Worm (Caenorhabditis elegans) whole organism, young adult: Measurements from ENCODE around the gene exl-1.

Experiments used
- B0261.1 ChIP-seq: sonication (generic microtip); optimal IDR thresholded peaks from 2 replicates; lab custom pipeline; 2016; ENCODE audit warnings: mild to moderate bottlenecking, missing genetic modification characterization, moderate library complexity, missing compliant biosample characterization
- C06A6.2 ChIP-seq: fragments of 200-800 bp; sonication (Bioruptor generic); conservative IDR thresholded peaks from 2 replicates; pipeline ENCODE4 v1.3.6; 2022; ENCODE audit warnings: missing genetic modification characterization, missing compliant biosample characterization
- F33H1.4 ChIP-seq: fragments of 200-800 bp; sonication (Bioruptor generic); IDR thresholded peaks from 2 replicates; pipeline ENCODE4 v1.3.6; 2022; ENCODE audit warnings: missing genetic modification reagents, missing genetic modification characterization, missing compliant biosample characterization
- F55B11.4 ChIP-seq: sonication (generic microtip); optimal IDR thresholded peaks from 2 replicates; lab custom pipeline; 2016; ENCODE audit warnings: missing compliant biosample characterization, missing genetic modification characterization, borderline replicate concordance; ENCODE audit not compliant: insufficient read depth
- F57A8.1 ChIP-seq: fragments of 200-800 bp; sonication (Bioruptor generic); optimal IDR thresholded peaks from 2 replicates; lab custom pipeline; 2018; ENCODE audit warnings: mild to moderate bottlenecking, missing genetic modification characterization, moderate library complexity, missing compliant biosample characterization
- F57C9.4 ChIP-seq: sonication (generic microtip); optimal IDR thresholded peaks from 2 replicates; lab custom pipeline; 2017; ENCODE audit warnings: mild to moderate bottlenecking, missing genetic modification characterization, missing compliant biosample characterization
- T26A5.8 ChIP-seq: sonication (generic microtip); optimal IDR thresholded peaks from 2 replicates; lab custom pipeline; 2016; ENCODE audit warnings: missing genetic modification characterization, missing compliant biosample characterization
- Y53F4B.3 ChIP-seq: fragments of 200-800 bp; sonication (Bioruptor generic); IDR thresholded peaks from 2 replicates; pipeline ENCODE4 v1.3.6; 2022; ENCODE audit warnings: missing genetic modification reagents, missing genetic modification characterization, missing compliant biosample characterization
- Y95B8A.8 ChIP-seq: fragments of 200-800 bp; sonication (Bioruptor generic); IDR thresholded peaks from 2 replicates; pipeline ENCODE4 v1.3.6; 2022; ENCODE audit warnings: missing genetic modification reagents, missing genetic modification characterization, missing compliant biosample characterization
- atf-7 ChIP-seq: sonication (generic microtip); optimal IDR thresholded peaks from 2 replicates; lab custom pipeline; 2017; ENCODE audit warnings: mild to moderate bottlenecking, missing genetic modification characterization, missing compliant biosample characterization
- athp-1 ChIP-seq: sonication (generic microtip); optimal IDR thresholded peaks from 2 replicates; lab custom pipeline; 2017; ENCODE audit warnings: mild to moderate bottlenecking, missing genetic modification characterization, missing compliant biosample characterization
- bed-1 ChIP-seq: fragments of 200-800 bp; sonication (Bioruptor generic); IDR thresholded peaks from 2 replicates; pipeline ENCODE4 v1.3.6; 2022; ENCODE audit warnings: missing genetic modification reagents, missing genetic modification characterization, missing compliant biosample characterization
- cebp-1 ChIP-seq, 2 experiments: fragments of 200-800 bp in 1 of 2; sonication (Bioruptor generic) in 1 of 2; sonication (generic microtip) in 1 of 2; IDR thresholded peaks in 1 of 2; optimal IDR thresholded peaks in 1 of 2; 2 replicates each; pipeline versions ENCODE4 v1.3.6 to Lab custom; 2017 to 2022; ENCODE audit warnings: missing compliant biosample characterization in 2 of 2, missing genetic modification characterization in 2 of 2, mild to moderate bottlenecking in 1 of 2, missing genetic modification reagents in 1 of 2, moderate library complexity in 1 of 2
- cebp-2 ChIP-seq: fragments of 200-800 bp; sonication (Bioruptor generic); IDR thresholded peaks from 2 replicates; pipeline ENCODE4 v1.3.6; 2022; ENCODE audit warnings: missing genetic modification characterization, missing compliant biosample characterization
- ceh-100 ChIP-seq: fragments of 200-800 bp; sonication (Bioruptor generic); IDR thresholded peaks from 2 replicates; pipeline ENCODE4 v1.3.6; 2022; ENCODE audit warnings: missing genetic modification reagents, missing genetic modification characterization, missing compliant biosample characterization
- ceh-91 ChIP-seq: fragments of 200-800 bp; sonication (Bioruptor generic); IDR thresholded peaks from 2 replicates; pipeline ENCODE4 v1.3.6; 2022; ENCODE audit warnings: missing genetic modification reagents, missing genetic modification characterization, missing compliant biosample characterization
- dpff-1 ChIP-seq: sonication (generic microtip); optimal IDR thresholded peaks from 2 replicates; lab custom pipeline; 2017; ENCODE audit warnings: mild to moderate bottlenecking, missing genetic modification characterization, missing compliant biosample characterization
- efl-1 ChIP-seq: fragments of 150-350 bp; optimal IDR thresholded peaks from 2 replicates; lab custom pipeline; 2014; ENCODE audit warnings: missing biosample characterization, missing genetic modification reagents, missing genetic modification characterization
- egl-44 ChIP-seq: fragments of 200-800 bp; sonication (Bioruptor generic); IDR thresholded peaks from 2 replicates; pipeline ENCODE4 v1.3.6; 2022; ENCODE audit warnings: missing genetic modification reagents, missing genetic modification characterization, missing compliant biosample characterization
- egrh-3 ChIP-seq: fragments of 200-800 bp; sonication (Bioruptor generic); IDR thresholded peaks from 2 replicates; pipeline ENCODE4 v1.3.6; 2022; ENCODE audit warnings: missing genetic modification reagents, missing genetic modification characterization, missing compliant biosample characterization
- ets-4 ChIP-seq: fragments of 200-800 bp; sonication (Bioruptor generic); optimal IDR thresholded peaks from 2 replicates; lab custom pipeline; 2018; ENCODE audit warnings: mild to moderate bottlenecking, missing genetic modification characterization, missing compliant biosample characterization
- hrde-1 ChIP-seq: sonication (generic microtip); optimal IDR thresholded peaks from 2 replicates; lab custom pipeline; 2016; ENCODE audit warnings: missing genetic modification characterization, mild to moderate bottlenecking, missing compliant biosample characterization, moderate library complexity, missing genotype, missing genetic modification reagents, borderline replicate concordance
- lag-1 ChIP-seq: fragments of 200-800 bp; sonication (Bioruptor generic); IDR thresholded peaks from 2 replicates; pipeline ENCODE4 v1.3.6; 2022; ENCODE audit warnings: missing genetic modification reagents, missing genetic modification characterization, missing compliant biosample characterization
- let-607 ChIP-seq, 2 experiments: fragments of 200-800 bp in 1 of 2; sonication (Bioruptor generic) in 1 of 2; sonication (generic microtip) in 1 of 2; optimal IDR thresholded peaks; 2 replicates each; lab custom pipeline; 2016 to 2018; ENCODE audit warnings: mild to moderate bottlenecking in 2 of 2, missing compliant biosample characterization in 2 of 2, missing genetic modification characterization in 2 of 2, moderate library complexity in 2 of 2, missing genotype in 1 of 2
- lin-26 ChIP-seq: fragments of 200-800 bp; sonication (Bioruptor generic); IDR thresholded peaks from 2 replicates; pipeline ENCODE4 v1.3.6; 2022; ENCODE audit warnings: missing genetic modification reagents, missing genetic modification characterization, missing compliant biosample characterization
- lin-35 ChIP-seq, 3 experiments: fragments of 150-350 bp in 2 of 3; sonication (generic microtip) in 1 of 3; optimal IDR thresholded peaks; 2 replicates each; lab custom pipeline; 2014 to 2018; ENCODE audit warnings: missing biosample characterization in 3 of 3, missing genetic modification characterization in 3 of 3, missing genetic modification reagents in 3 of 3
- lir-1 ChIP-seq: fragments of 200-800 bp; sonication (Bioruptor generic); conservative IDR thresholded peaks from 2 replicates; pipeline ENCODE4 v1.3.6; 2022; ENCODE audit warnings: missing genetic modification reagents, missing genetic modification characterization, missing compliant biosample characterization
- madf-10 ChIP-seq: sonication (generic microtip); optimal IDR thresholded peaks from 2 replicates; lab custom pipeline; 2016; ENCODE audit warnings: mild to moderate bottlenecking, missing genetic modification characterization, missing compliant biosample characterization
- madf-8 ChIP-seq: fragments of 200-800 bp; sonication (Bioruptor generic); conservative IDR thresholded peaks from 2 replicates; pipeline ENCODE4 v1.3.6; 2022; ENCODE audit warnings: missing genetic modification reagents, missing genetic modification characterization, missing compliant biosample characterization
- mel-28 ChIP-seq: sonication (generic microtip); optimal IDR thresholded peaks from 2 replicates; lab custom pipeline; 2016; ENCODE audit warnings: borderline replicate concordance, mild to moderate bottlenecking, missing genetic modification characterization, missing compliant biosample characterization
- mxl-1 ChIP-seq: sonication (generic microtip); optimal IDR thresholded peaks from 2 replicates; lab custom pipeline; 2016; ENCODE audit warnings: missing genetic modification characterization, missing compliant biosample characterization
- nhr-90 ChIP-seq: sonication (generic microtip); optimal IDR thresholded peaks from 2 replicates; lab custom pipeline; 2016; ENCODE audit warnings: missing genotype, mild to moderate bottlenecking, missing genetic modification characterization, missing compliant biosample characterization
- pha-4 ChIP-seq: fragments of 150-350 bp; sonication (generic microtip); optimal IDR thresholded peaks from 2 replicates; lab custom pipeline; 2014; ENCODE audit warnings: missing biosample characterization, missing genetic modification reagents, missing genetic modification characterization
- sdz-38 ChIP-seq: sonication (generic microtip); optimal IDR thresholded peaks from 2 replicates; lab custom pipeline; 2016; ENCODE audit warnings: missing genotype, missing genetic modification characterization, missing compliant biosample characterization
- sea-2 ChIP-seq: fragments of 200-800 bp; sonication (Bioruptor generic); IDR thresholded peaks from 2 replicates; pipeline ENCODE4 v1.3.6; 2022; ENCODE audit warnings: missing genetic modification characterization, missing compliant biosample characterization
- snpc-1.1 ChIP-seq: sonication (generic microtip); optimal IDR thresholded peaks from 2 replicates; lab custom pipeline; 2017; ENCODE audit warnings: missing genetic modification characterization, mild to moderate bottlenecking, missing compliant biosample characterization, antibody characterized with exemption, moderate library complexity, missing genotype, missing genetic modification reagents; ENCODE audit not compliant: insufficient read depth
- snpc-1.3 ChIP-seq: sonication (generic microtip); optimal IDR thresholded peaks from 2 replicates; lab custom pipeline; 2017; ENCODE audit warnings: missing genetic modification characterization, mild to moderate bottlenecking, missing compliant biosample characterization, antibody characterized with exemption, moderate library complexity, missing genotype, missing genetic modification reagents; ENCODE audit not compliant: insufficient read depth
- snpc-4 ChIP-seq, 5 experiments: fragments of 150-350 bp in 1 of 5; sonication (generic microtip) in 4 of 5; optimal IDR thresholded peaks; 2 replicates each; lab custom pipeline; 2014 to 2018; ENCODE audit warnings: missing genetic modification characterization in 5 of 5, missing biosample characterization in 3 of 5, antibody characterized with exemption in 2 of 5, mild to moderate bottlenecking in 2 of 5, missing compliant biosample characterization in 2 of 5, missing genotype in 2 of 5, moderate library complexity in 2 of 5, missing genetic modification reagents in 1 of 5
- tbp1 ChIP-seq: fragments of 200-800 bp; sonication (Bioruptor generic); optimal IDR thresholded peaks from 2 replicates; lab custom pipeline; 2018; ENCODE audit warnings: mild to moderate bottlenecking, missing genetic modification characterization, missing compliant biosample characterization
- tbx-9 ChIP-seq: sonication (generic microtip); optimal IDR thresholded peaks from 2 replicates; lab custom pipeline; 2016; ENCODE audit warnings: borderline replicate concordance, missing genetic modification characterization, inconsistent platforms, missing compliant biosample characterization
- xnd-1 ChIP-seq: sonication (generic microtip); optimal IDR thresholded peaks from 2 replicates; lab custom pipeline; 2016; ENCODE audit warnings: missing genotype, missing genetic modification reagents, missing genetic modification characterization, missing compliant biosample characterization
- ztf-26 ChIP-seq: sonication (generic microtip); optimal IDR thresholded peaks from 2 replicates; lab custom pipeline; 2017; ENCODE audit warnings: missing genetic modification characterization, missing compliant biosample characterization

exl-1 gene

DNA sequence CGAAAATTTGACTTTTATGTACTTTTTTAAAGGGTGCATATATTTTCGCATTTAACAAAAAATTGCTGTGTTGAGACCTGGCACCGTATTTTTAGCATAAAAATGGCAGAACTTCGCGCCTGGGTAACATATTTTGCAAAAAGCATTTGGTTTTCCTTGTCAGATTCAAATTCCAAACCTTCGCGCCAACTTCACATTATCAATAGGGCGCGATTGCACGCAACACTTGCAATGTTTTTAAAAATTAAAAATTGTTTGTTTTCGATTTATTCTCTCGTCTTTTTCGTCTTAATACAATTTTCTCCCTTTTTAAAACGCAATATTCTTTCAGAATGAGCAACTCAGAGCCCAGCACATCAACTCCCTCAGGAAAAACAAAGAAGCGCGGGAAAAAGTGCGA is 29.6 kb downstream of the exl-1 start, which contains the start of gene mes-2 (continued):
- TF ChIP-seq mxl-1 = no peak
- no peak for TF ChIP-seq snpc-1.1 (tag; lab: Kevin White, UChicago)
- peak; percentile 31 for TF ChIP-seq xnd-1 (tag; lab: Kevin White, UChicago)
- no peak for TF ChIP-seq atf-7
- no peak for TF ChIP-seq egrh-3
- no peak for TF ChIP-seq cebp-1 (GFP tag; IDR thresholded peaks at IDR 0.05; lab: Robert Waterston, UW)
- no peak for TF ChIP-seq cebp-1 (tag; optimal IDR thresholded peaks at IDR 0.05; lab: Kevin White, UChicago)
- no peak for TF ChIP-seq ztf-26 (tag; lab: Kevin White, UChicago)
- no peak for TF ChIP-seq F55B11.4 (tag; lab: Kevin White, UChicago)
- TF ChIP-seq C06A6.2 (GFP tag; lab: Robert Waterston, UW) = no peak
- TF ChIP-seq Y53F4B.3 = no peak
- no peak for TF ChIP-seq mel-28 (tag; lab: Kevin White, UChicago)
- 0 out of 2 replicates have a peak, but pooled peaks have one; percentile 29 for TF ChIP-seq lir-1 (GFP tag; lab: Robert Waterston, UW)
- TF ChIP-seq snpc-1.3 (tag; lab: Kevin White, UChicago) = no peak
- TF ChIP-seq hrde-1 = no peak
- TF ChIP-seq nhr-90 (tag; lab: Kevin White, UChicago) = no peak
- TF ChIP-seq lin-26 (GFP tag; lab: Robert Waterston, UW) = no peak
- TF ChIP-seq athp-1 (tag; lab: Kevin White, UChicago) = no peak
- TF ChIP-seq sdz-38 (tag; lab: Kevin White, UChicago) = no peak
- no peak for TF ChIP-seq egl-44 (GFP tag; lab: Robert Waterston, UW)
- no peak for TF ChIP-seq pha-4
- peak; percentile 71 to 94 (median 75) for TF ChIP-seq lin-35 (GFP tag; optimal IDR thresholded peaks at IDR 0.05; lab: Kevin White, UChicago)
- no peak for TF ChIP-seq tbx-9 (tag; lab: Kevin White, UChicago)
- TF ChIP-seq ceh-91 (GFP tag; lab: Robert Waterston, UW) = peak; percentile 47; the same call in 1 of the 2 replicates
- TF ChIP-seq lag-1 (GFP tag; lab: Robert Waterston, UW) = no peak
- TF ChIP-seq snpc-4 (GFP tag; optimal IDR thresholded peaks at IDR 0.05; lab: Kevin White, UChicago) = no peak
- TF ChIP-seq snpc-4 (tag; optimal IDR thresholded peaks at IDR 0.05; lab: Kevin White, UChicago) = no peak
- no peak for TF ChIP-seq sea-2 (GFP tag; lab: Robert Waterston, UW)
- TF ChIP-seq cebp-2 (GFP tag; lab: Robert Waterston, UW) = no peak
- no peak for TF ChIP-seq ceh-100 (GFP tag; lab: Robert Waterston, UW)
- no peak for TF ChIP-seq F57A8.1
- no peak for TF ChIP-seq dpff-1 (tag; lab: Kevin White, UChicago)
- no peak for TF ChIP-seq Y95B8A.8
- peak; percentile 95 for TF ChIP-seq efl-1
- no peak for TF ChIP-seq let-607 (tag; optimal IDR thresholded peaks at IDR 0.05; lab: Kevin White, UChicago)
- TF ChIP-seq ets-4 (GFP tag; lab: Kevin White, UChicago) = no peak
- TF ChIP-seq madf-10 (tag; lab: Kevin White, UChicago) = no peak
- TF ChIP-seq F33H1.4 = peak; percentile 69
- TF ChIP-seq tbp1 (GFP tag; lab: Kevin White, UChicago) = peak; percentile 22
- TF ChIP-seq madf-8 (GFP tag; lab: Robert Waterston, UW) = peak; percentile 36
- no peak for TF ChIP-seq T26A5.8 (tag; lab: Kevin White, UChicago)
- no peak for TF ChIP-seq B0261.1 (tag; lab: Kevin White, UChicago)
- TF ChIP-seq F57C9.4 (tag; lab: Kevin White, UChicago) = no peak
- TF ChIP-seq bed-1 = no peak
